Worm (Caenorhabditis elegans) whole organism, L2 larva: ENCODE data around the gene C27F2.7.

ENCODE experiments used
- ama-1 ChIP-seq: fragments of 150-350 bp; optimal IDR thresholded peaks from 2 replicates; lab custom pipeline; 2018; ENCODE audit warnings: inconsistent platforms
- fos-1 ChIP-seq: fragments of 150-350 bp; optimal IDR thresholded peaks from 2 replicates; lab custom pipeline; 2014; ENCODE audit warnings: missing biosample characterization, missing genetic modification characterization
- mab-5 ChIP-seq: fragments of 150-350 bp; optimal IDR thresholded peaks from 2 replicates; lab custom pipeline; 2014; ENCODE audit warnings: missing biosample characterization, missing genetic modification characterization
- nhr-10 ChIP-seq: sonication (generic microtip); optimal IDR thresholded peaks from 2 replicates; lab custom pipeline; 2017; ENCODE audit warnings: missing biosample characterization, missing genetic modification characterization
- skn-1 ChIP-seq: sonication (generic microtip); optimal IDR thresholded peaks from 2 replicates; lab custom pipeline; 2017; ENCODE audit warnings: missing biosample characterization, missing genetic modification characterization

DNA sequence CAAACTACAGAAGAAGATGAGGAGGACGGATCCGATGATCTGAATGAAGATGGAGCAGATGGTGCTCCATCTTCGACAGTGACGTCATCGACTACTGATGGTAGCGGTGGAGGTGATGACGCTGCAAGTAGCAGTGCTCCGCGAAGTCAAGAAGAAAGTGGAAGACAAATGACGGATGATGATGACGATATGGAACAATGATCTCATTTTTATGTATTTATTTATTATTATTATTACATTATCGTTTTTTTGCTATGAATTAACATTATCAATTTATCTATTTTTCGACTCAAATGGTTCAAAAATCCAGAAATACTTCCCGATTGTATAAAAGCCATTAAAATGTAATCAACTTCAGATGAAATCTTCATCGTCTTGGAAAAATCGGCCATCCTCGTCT, 37.4 kb upstream of the C27F2.7 start, which contains the start of gene R144.3:
- TF ChIP-seq nhr-10 (tag; lab: Kevin White, UChicago) (no peak), ama-1 (no peak), fos-1 (tag; lab: Kevin White, UChicago) (no peak), mab-5 (tag; lab: Kevin White, UChicago) (no peak), skn-1 (tag; lab: Kevin White, UChicago) (no peak)
